Worm (Caenorhabditis elegans) whole organism, early embryonic: Measurements from ENCODE around the gene F14F8.8.

Source experiments
- B0310.2 ChIP-seq: sonication (generic microtip); optimal IDR thresholded peaks from 2 replicates; lab custom pipeline; 2016; ENCODE audit warnings: mild to moderate bottlenecking, missing genetic modification characterization, missing compliant biosample characterization
- aly-1 ChIP-seq: sonication (generic microtip); optimal IDR thresholded peaks from 2 replicates; lab custom pipeline; 2016; ENCODE audit warnings: missing genetic modification characterization, missing compliant biosample characterization
- ama-1 ChIP-seq: fragments of 150-350 bp; optimal IDR thresholded peaks from 2 replicates; lab custom pipeline; 2014
- ceh-36 ChIP-seq: sonication (generic microtip); optimal IDR thresholded peaks from 2 replicates; lab custom pipeline; 2016; ENCODE audit warnings: missing genetic modification characterization, inconsistent platforms, missing compliant biosample characterization
- flt-1 ChIP-seq: fragments of 200-800 bp; sonication (Bioruptor generic); IDR thresholded peaks from 2 replicates; pipeline ENCODE4 v1.3.6; 2022; ENCODE audit warnings: missing genetic modification characterization, missing compliant biosample characterization
- hnd-1 ChIP-seq: sonication (generic microtip); optimal IDR thresholded peaks from 2 replicates; lab custom pipeline; 2016; ENCODE audit warnings: missing genetic modification characterization, missing compliant biosample characterization
- pes-1 ChIP-seq: fragments of 200-800 bp; sonication (Bioruptor generic); IDR thresholded peaks from 2 replicates; pipeline ENCODE4 v1.3.6; 2022; ENCODE audit warnings: missing genetic modification reagents, missing genetic modification characterization, missing compliant biosample characterization
- scrt-1 ChIP-seq: fragments of 200-800 bp; sonication (Bioruptor generic); IDR thresholded peaks from 2 replicates; pipeline ENCODE4 v1.3.6; 2022; ENCODE audit warnings: missing genetic modification characterization, missing compliant biosample characterization
- sea-1 ChIP-seq: fragments of 200-800 bp; sonication (Bioruptor generic); conservative IDR thresholded peaks from 2 replicates; pipeline ENCODE4 v1.3.6; 2022; ENCODE audit warnings: missing genetic modification characterization, missing compliant biosample characterization
- tbx-11 ChIP-seq: fragments of 200-800 bp; sonication (Bioruptor generic); IDR thresholded peaks from 2 replicates; pipeline ENCODE4 v1.3.6; 2022; ENCODE audit warnings: missing genetic modification characterization, missing compliant biosample characterization
- tbx-37 ChIP-seq: fragments of 200-800 bp; sonication (Bioruptor generic); conservative IDR thresholded peaks from 2 replicates; pipeline ENCODE4 v1.3.6; 2022; ENCODE audit warnings: missing genetic modification reagents, missing genetic modification characterization, missing compliant biosample characterization
- tra-4 ChIP-seq: sonication (generic microtip); optimal IDR thresholded peaks from 2 replicates; lab custom pipeline; 2017; ENCODE audit warnings: missing genetic modification characterization, missing compliant biosample characterization

ce11 chrV:16675553-16675952 is 3.5 kb upstream of the F14F8.8 start, which contains the start of gene srz-1:
- TF ChIP-seq pes-1 (GFP tag; lab: Robert Waterston, UW) (no peak), flt-1 (GFP tag; lab: Robert Waterston, UW) (no peak), ama-1 (lab: Kevin White, UChicago) (no peak), scrt-1 (no peak), aly-1 (tag; lab: Kevin White, UChicago) (no peak), tra-4 (tag; lab: Kevin White, UChicago) (no peak), B0310.2 (tag; lab: Kevin White, UChicago) (no peak), tbx-37 (GFP tag; lab: Robert Waterston, UW) (no peak), sea-1 (GFP tag; lab: Robert Waterston, UW) (no peak), ceh-36 (tag; lab: Kevin White, UChicago) (no peak), hnd-1 (tag; lab: Kevin White, UChicago) (no peak), tbx-11 (no peak)
